Worm (Caenorhabditis elegans): ENCODE results near the gene scl-11.

DNA sequence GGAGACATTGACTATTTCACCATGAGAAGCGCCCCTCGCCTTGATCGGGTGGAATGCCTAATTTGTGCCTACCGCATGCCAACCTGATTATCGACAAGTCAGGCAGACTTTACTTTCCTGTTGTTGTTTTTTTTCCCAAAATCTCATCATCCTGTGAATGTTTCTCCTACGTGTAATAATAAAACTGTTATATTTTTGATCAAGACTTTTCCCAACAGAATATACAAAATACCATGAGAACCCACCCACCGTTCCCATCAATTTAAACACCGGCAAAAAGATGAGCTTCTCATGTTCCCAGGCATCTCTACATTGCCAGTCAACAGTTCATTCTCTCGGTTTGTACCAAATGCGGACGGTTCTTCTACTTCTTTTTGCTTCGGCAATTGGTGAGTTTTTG, 4.3 kb upstream of the scl-11 start, which contains the start of gene scl-9:
- TF ChIP-seq alr-1 (tag; optimal IDR thresholded peaks at IDR 0.05; ENCODE audit: borderline replicate concordance) (no peak), dsc-1 (tag; optimal IDR thresholded peaks at IDR 0.05) (no peak), nhr-90 (tag; optimal IDR thresholded peaks at IDR 0.05; ENCODE audit: poor library complexity) (no peak), pqm-1 (tag; optimal IDR thresholded peaks at IDR 0.05) (no peak), hpl-2 (GFP tag; optimal IDR thresholded peaks at IDR 0.05) (no peak), grh-1 (GFP tag; IDR thresholded peaks at IDR 0.05) (no peak), egl-13 (tag; optimal IDR thresholded peaks at IDR 0.05) (no peak)
